Worm (Caenorhabditis elegans) whole organism, L4 larva: ENCODE data around the gene osta-2.
A peak's percentile ranks its signal among the peaks of the same experiment; 100 is the strongest.

Experiments
- F44E2.7 ChIP-seq: fragments of 200-800 bp; sonication (Bioruptor generic); IDR thresholded peaks from 2 replicates; pipeline ENCODE4 v2.1.2; 2022; ENCODE audit warnings: missing genetic modification characterization, missing compliant biosample characterization
- F49E8.2 ChIP-seq: sonication (generic microtip); optimal IDR thresholded peaks from 2 replicates; lab custom pipeline; 2016; ENCODE audit warnings: missing compliant biosample characterization, mild to moderate bottlenecking, missing genetic modification characterization, borderline replicate concordance
- T20F7.1 ChIP-seq: fragments of 200-800 bp; sonication (Bioruptor generic); optimal IDR thresholded peaks from 2 replicates; lab custom pipeline; 2018; ENCODE audit warnings: mild to moderate bottlenecking, missing genetic modification characterization, missing compliant biosample characterization
- T26A8.4 ChIP-seq: fragments of 200-800 bp; sonication (Bioruptor generic); IDR thresholded peaks from 2 replicates; pipeline ENCODE4 v1.3.6; 2022; ENCODE audit warnings: missing genetic modification characterization, missing compliant biosample characterization
- Y75B8A.6 ChIP-seq: fragments of 200-800 bp; sonication (Bioruptor generic); IDR thresholded peaks from 2 replicates; pipeline ENCODE4 v1.3.6; 2022; ENCODE audit warnings: missing genetic modification reagents, missing genetic modification characterization, missing compliant biosample characterization
- ZK337.2 ChIP-seq: fragments of 200-800 bp; sonication (Bioruptor generic); IDR thresholded peaks from 2 replicates; pipeline ENCODE4 v1.3.6; 2022; ENCODE audit warnings: missing genetic modification reagents, missing genetic modification characterization, missing compliant biosample characterization
- aha-1 ChIP-seq: fragments of 150-350 bp; peaks from one replicate; lab custom pipeline; 2014; ENCODE audit warnings: missing biosample characterization, missing genetic modification characterization
- ama-1 ChIP-seq: fragments of 150-350 bp; optimal IDR thresholded peaks from 2 replicates; lab custom pipeline; 2014; ENCODE audit warnings: inconsistent platforms, mixed read lengths
- arid-1 ChIP-seq: fragments of 200-800 bp; sonication (Bioruptor generic); conservative IDR thresholded peaks from 2 replicates; pipeline ENCODE4 v1.3.6; 2022; ENCODE audit warnings: missing genetic modification reagents, missing genetic modification characterization, missing compliant biosample characterization
- attf-4 ChIP-seq: sonication (generic microtip); optimal IDR thresholded peaks from 3 replicates; lab custom pipeline; 2017; ENCODE audit warnings: missing biosample characterization, missing genetic modification characterization
- ceh-28 ChIP-seq: fragments of 150-350 bp; optimal IDR thresholded peaks from 2 replicates; lab custom pipeline; 2014; ENCODE audit warnings: missing biosample characterization, missing genetic modification reagents, missing genetic modification characterization
- ceh-44 ChIP-seq: fragments of 200-800 bp; sonication (Bioruptor generic); IDR thresholded peaks from 2 replicates; pipeline ENCODE4 v1.3.6; 2022; ENCODE audit warnings: missing genetic modification reagents, missing genetic modification characterization, missing compliant biosample characterization
- daf-16 ChIP-seq, 3 experiments: sonication (generic microtip); optimal IDR thresholded peaks; 2 replicates each; lab custom pipeline; 2016 to 2017; ENCODE audit warnings: missing genetic modification characterization in 3 of 3, missing genetic modification reagents in 3 of 3, mild to moderate bottlenecking in 2 of 3, missing compliant biosample characterization in 2 of 3, missing biosample characterization in 1 of 3, moderate library complexity in 1 of 3
- egl-27 ChIP-seq: sonication (generic microtip); optimal IDR thresholded peaks from 3 replicates; lab custom pipeline; 2017; ENCODE audit warnings: missing biosample characterization, missing genetic modification reagents, missing genetic modification characterization
- hif-1 ChIP-seq, 2 experiments: sonication (generic microtip); optimal IDR thresholded peaks; 2 replicates each; lab custom pipeline; 2016 to 2017; ENCODE audit warnings: missing compliant biosample characterization in 2 of 2, missing genetic modification characterization in 2 of 2, missing genetic modification reagents in 2 of 2, missing genotype in 2 of 2, mild to moderate bottlenecking in 1 of 2
- hlh-30 ChIP-seq: sonication (generic microtip); optimal IDR thresholded peaks from 2 replicates; lab custom pipeline; 2017; ENCODE audit warnings: antibody characterized with exemption, mild to moderate bottlenecking, missing genetic modification characterization, missing compliant biosample characterization; ENCODE audit not compliant: insufficient read depth
- jun-1 ChIP-seq: fragments of 150-350 bp; optimal IDR thresholded peaks from 2 replicates; lab custom pipeline; 2014; ENCODE audit warnings: missing biosample characterization, missing genetic modification reagents, missing genetic modification characterization
- lin-39 ChIP-seq: fragments of 150-350 bp; optimal IDR thresholded peaks from 2 replicates; lab custom pipeline; 2014; ENCODE audit warnings: missing biosample characterization, missing genetic modification reagents, missing genetic modification characterization
- lsy-2 ChIP-seq, 2 experiments: fragments of 150-350 bp in 1 of 2; sonication (generic microtip) in 1 of 2; optimal IDR thresholded peaks; 2 replicates each; lab custom pipeline; 2014 to 2017; ENCODE audit warnings: missing biosample characterization in 2 of 2, missing genetic modification characterization in 2 of 2
- mep-1 ChIP-seq: fragments of 150-350 bp; sonication (generic microtip); optimal IDR thresholded peaks from 3 replicates; lab custom pipeline; 2014; ENCODE audit warnings: missing biosample characterization, missing genetic modification characterization
- mes-2 ChIP-seq: sonication (generic microtip); optimal IDR thresholded peaks from 2 replicates; lab custom pipeline; 2016; ENCODE audit warnings: missing genotype, mild to moderate bottlenecking, missing genetic modification characterization, missing compliant biosample characterization; ENCODE audit not compliant: poor library complexity, severe bottlenecking
- nhr-102 ChIP-seq: sonication (generic microtip); optimal IDR thresholded peaks from 2 replicates; lab custom pipeline; 2016; ENCODE audit warnings: mild to moderate bottlenecking, missing genetic modification characterization, moderate library complexity, missing compliant biosample characterization
- nhr-237 ChIP-seq: sonication (generic microtip); optimal IDR thresholded peaks from 2 replicates; lab custom pipeline; 2017; ENCODE audit warnings: missing biosample characterization, missing genetic modification characterization
- nhr-28 ChIP-seq: fragments of 150-350 bp; optimal IDR thresholded peaks from 2 replicates; lab custom pipeline; 2014; ENCODE audit warnings: missing biosample characterization, missing genetic modification characterization
- nhr-41 ChIP-seq: fragments of 200-800 bp; sonication (Bioruptor generic); IDR thresholded peaks from 2 replicates; pipeline ENCODE4 v1.3.6; 2022; ENCODE audit warnings: missing genetic modification reagents, missing genetic modification characterization, missing compliant biosample characterization
- nhr-48 ChIP-seq: sonication (generic microtip); optimal IDR thresholded peaks from 2 replicates; lab custom pipeline; 2016; ENCODE audit warnings: mild to moderate bottlenecking, missing genetic modification characterization, missing compliant biosample characterization
- pqm-1 ChIP-seq: sonication (generic microtip); optimal IDR thresholded peaks from 2 replicates; lab custom pipeline; 2017; ENCODE audit warnings: missing biosample characterization, missing genetic modification characterization
- rbr-2 ChIP-seq: sonication (generic microtip); optimal IDR thresholded peaks from 2 replicates; lab custom pipeline; 2016; ENCODE audit warnings: missing genotype, missing genetic modification characterization, missing compliant biosample characterization
- saeg-2 ChIP-seq: fragments of 200-800 bp; sonication (Bioruptor generic); IDR thresholded peaks from 2 replicates; pipeline ENCODE4 v1.3.6; 2022; ENCODE audit warnings: missing genetic modification reagents, missing genetic modification characterization, missing compliant biosample characterization
- set-16 ChIP-seq: fragments of 200-800 bp; sonication (Bioruptor generic); IDR thresholded peaks from 2 replicates; pipeline ENCODE4 v1.3.6; 2022; ENCODE audit warnings: missing genetic modification reagents, missing genetic modification characterization, missing compliant biosample characterization
- spr-1 ChIP-seq: sonication (generic microtip); optimal IDR thresholded peaks from 2 replicates; lab custom pipeline; 2016; ENCODE audit warnings: mild to moderate bottlenecking, missing genetic modification characterization, missing compliant biosample characterization
- spr-3 ChIP-seq: fragments of 200-800 bp; sonication (Bioruptor generic); optimal IDR thresholded peaks from 2 replicates; lab custom pipeline; 2018; ENCODE audit warnings: mild to moderate bottlenecking, missing genetic modification characterization, missing compliant biosample characterization
- unc-130 ChIP-seq: sonication (generic microtip); optimal IDR thresholded peaks from 2 replicates; lab custom pipeline; 2016; ENCODE audit warnings: missing genetic modification reagents, missing genetic modification characterization, missing compliant biosample characterization
- unc-62 ChIP-seq, 3 experiments: fragments of 150-350 bp in 1 of 3; sonication (generic microtip); optimal IDR thresholded peaks in 2 of 3; peaks in 1 of 3; 1 replicate in 1 of 3; 2 replicates in 2 of 3; lab custom pipeline; 2014 to 2017; ENCODE audit warnings: missing biosample characterization in 3 of 3, missing genetic modification characterization in 3 of 3, missing genetic modification reagents in 3 of 3, missing genotype in 1 of 3
- vab-7 ChIP-seq: fragments of 200-800 bp; sonication (Bioruptor generic); IDR thresholded peaks from 2 replicates; pipeline ENCODE4 v1.3.6; 2022; ENCODE audit warnings: missing genetic modification reagents, missing genetic modification characterization, missing compliant biosample characterization
- zfp-3 ChIP-seq: fragments of 200-800 bp; sonication (Bioruptor generic); conservative IDR thresholded peaks from 2 replicates; pipeline ENCODE4 v1.3.6; 2022; ENCODE audit warnings: missing genetic modification reagents, missing genetic modification characterization, missing compliant biosample characterization
- ztf-11 ChIP-seq: fragments of 150-350 bp; optimal IDR thresholded peaks from 2 replicates; lab custom pipeline; 2014; ENCODE audit warnings: missing biosample characterization, missing genetic modification characterization
- ztf-7 ChIP-seq: fragments of 150-350 bp; optimal IDR thresholded peaks from 2 replicates; lab custom pipeline; 2014; ENCODE audit warnings: missing biosample characterization, missing genetic modification characterization

osta-2 gene

ce11 chrII:5688959-5689358 is 18.5 kb upstream of the osta-2 start, which contains the start of gene C25H3.11 (continued):
- TF ChIP-seq daf-16 (GFP tag; optimal IDR thresholded peaks at IDR 0.05; lab: Kevin White, UChicago) (no peak), daf-16 (tag; optimal IDR thresholded peaks at IDR 0.05; lab: Kevin White, UChicago) (peak; percentile 66), ama-1 (lab: Kevin White, UChicago) (peak; percentile 53), T26A8.4 (GFP tag; lab: Robert Waterston, UW) (0 out of 2 replicates have a peak, but pooled peaks have one; percentile 15), Y75B8A.6 (GFP tag; lab: Robert Waterston, UW) (0 out of 2 replicates have a peak, but pooled peaks have one; percentile 10), set-16 (no peak), nhr-28 (peak; percentile 49), F44E2.7 (0 out of 2 replicates have a peak, but pooled peaks have one; percentile 45), hlh-30 (tag; lab: Kevin White, UChicago) (peak; percentile 86), nhr-237 (no peak), arid-1 (GFP tag; lab: Robert Waterston, UW) (0 out of 2 replicates have a peak, but pooled peaks have one; percentile 24), hif-1 (tag; optimal IDR thresholded peaks at IDR 0.05; lab: Kevin White, UChicago) (peak in 1 of 2 experiments; percentile 52), unc-62 (GFP tag; optimal IDR thresholded peaks at IDR 0.05 in 1 of 2; lab: Kevin White, UChicago) (peak in 1 of 2 experiments; percentile 76), unc-62 (tag; optimal IDR thresholded peaks at IDR 0.05; lab: Kevin White, UChicago) (no peak)

ce11 chrII:5691216-5691771 is 16.2 kb upstream of the osta-2 start, which contains the start of the genes ndub-5 and eif-2D:
Gene ndub-5, minus strand, starts transcription at chrII:5691353.
Gene eif-2D, plus strand, starts transcription at chrII:5691721.
- no peak for TF ChIP-seq ztf-7 (tag; lab: Kevin White, UChicago)
- TF ChIP-seq nhr-102 (tag; lab: Kevin White, UChicago), result no peak
- peak; percentile 50 for TF ChIP-seq mes-2 (tag; lab: Kevin White, UChicago)
- TF ChIP-seq ztf-11 (tag; lab: Kevin White, UChicago), result no peak
- TF ChIP-seq spr-3, result no peak
- no peak for TF ChIP-seq lin-39 (tag; lab: Kevin White, UChicago)
- TF ChIP-seq ZK337.2, result no peak
- TF ChIP-seq jun-1 (tag; lab: Kevin White, UChicago), result no peak
- no peak for TF ChIP-seq vab-7 (GFP tag; lab: Robert Waterston, UW)
- no peak for TF ChIP-seq attf-4 (tag; lab: Kevin White, UChicago)
- TF ChIP-seq unc-130, result no peak
- peak; percentile 5 for TF ChIP-seq mep-1 (tag; lab: Kevin White, UChicago)
- TF ChIP-seq lsy-2 (tag; optimal IDR thresholded peaks at IDR 0.05; lab: Kevin White, UChicago), result peak in 1 of 2 experiments; percentile 37
- TF ChIP-seq pqm-1 (tag; lab: Kevin White, UChicago), result no peak
- peak; percentile 75 for TF ChIP-seq aha-1
- no peak for TF ChIP-seq egl-27
- no peak for TF ChIP-seq zfp-3 (GFP tag; lab: Robert Waterston, UW)
- peak in 1 of 2 experiments; percentile 15 for TF ChIP-seq unc-62 (GFP tag; optimal IDR thresholded peaks at IDR 0.05 in 1 of 2; lab: Kevin White, UChicago)
- no peak for TF ChIP-seq unc-62 (tag; optimal IDR thresholded peaks at IDR 0.05; lab: Kevin White, UChicago)
- no peak for TF ChIP-seq F44E2.7
- no peak for TF ChIP-seq spr-1 (tag; lab: Kevin White, UChicago)
- no peak for TF ChIP-seq ceh-44 (GFP tag; lab: Robert Waterston, UW)

- no peak for TF ChIP-seq ceh-28 (tag; lab: Kevin White, UChicago)
- peak; percentile 77 for TF ChIP-seq aha-1
These were observed 13.6 kb upstream of the osta-2 start, which contains the start of gene C25H3.3 for ce11 chrII:5693893-5694292. Gene C25H3.3, plus strand, starts transcription at chrII:5694193.

- TF ChIP-seq rbr-2 (tag; lab: Kevin White, UChicago), result no peak
- TF ChIP-seq unc-62 (GFP tag; optimal IDR thresholded peaks at IDR 0.05 in 1 of 2; lab: Kevin White, UChicago), result no peak
- no peak for TF ChIP-seq unc-62 (tag; optimal IDR thresholded peaks at IDR 0.05; lab: Kevin White, UChicago)
- no peak for TF ChIP-seq nhr-41 (GFP tag; lab: Robert Waterston, UW)
- TF ChIP-seq T26A8.4 (GFP tag; lab: Robert Waterston, UW), result no peak
- TF ChIP-seq saeg-2, result no peak
- TF ChIP-seq jun-1 (tag; lab: Kevin White, UChicago), result no peak
- TF ChIP-seq nhr-48, result no peak
- TF ChIP-seq ceh-28 (tag; lab: Kevin White, UChicago), result no peak
- TF ChIP-seq F49E8.2 (tag; lab: Kevin White, UChicago), result no peak
- no peak for TF ChIP-seq ztf-7 (tag; lab: Kevin White, UChicago)
- no peak for TF ChIP-seq T20F7.1 (GFP tag; lab: Kevin White, UChicago)
These were observed 12.7 kb upstream of the osta-2 start, which contains the start of gene C25H3.14 for ce11 chrII:5694798-5695197. Gene C25H3.14, plus strand, starts transcription at chrII:5695098.
